Fruit fly (Drosophila melanogaster) whole organism, embryonic: ENCODE results near the gene CG5255.
A peak's percentile ranks its signal among the peaks of the same experiment; 100 is the strongest.

Experiments
- Bdp1 ChIP-seq: fragments of 200-800 bp; sonication (Bioruptor generic); optimal IDR thresholded peaks from 3 replicates; lab custom pipeline; 2016; ENCODE audit warnings: missing biosample characterization, missing genetic modification characterization
- CG10209 ChIP-seq: fragments of 200-800 bp; sonication (Bioruptor generic); optimal IDR thresholded peaks from 3 replicates; lab custom pipeline; 2017; ENCODE audit warnings: missing biosample characterization, mild to moderate bottlenecking, missing genetic modification characterization, missing genetic modification reagents
- CG11456 ChIP-seq: fragments of 200-800 bp; sonication (Bioruptor generic); IDR thresholded peaks from 3 replicates; pipeline ENCODE4 v1.3.6; 2022; ENCODE audit warnings: missing biosample characterization, missing genetic modification characterization
- CG11695 ChIP-seq: fragments of 200-800 bp; sonication (Bioruptor generic); IDR thresholded peaks from 3 replicates; pipeline ENCODE4 v1.3.6; 2022; ENCODE audit warnings: missing biosample characterization, missing genetic modification characterization
- CG14667 ChIP-seq: fragments of 200-800 bp; sonication (Bioruptor generic); IDR thresholded peaks from 2 replicates; pipeline ENCODE4 v1.3.6; 2022; ENCODE audit warnings: missing biosample characterization, missing genetic modification characterization
- CG17568 ChIP-seq: fragments of 200-800 bp; sonication (Bioruptor generic); optimal IDR thresholded peaks from 2 replicates; lab custom pipeline; 2018; ENCODE audit warnings: missing biosample characterization, mild to moderate bottlenecking, missing genetic modification characterization, moderate library complexity
- CG18476 ChIP-seq: fragments of 200-800 bp; sonication (Bioruptor generic); optimal IDR thresholded peaks from 2 replicates; lab custom pipeline; 2016; ENCODE audit warnings: missing biosample characterization, mild to moderate bottlenecking, missing genetic modification characterization
- CG18764 ChIP-seq: fragments of 200-800 bp; sonication (Bioruptor generic); optimal IDR thresholded peaks from 3 replicates; lab custom pipeline; 2016; ENCODE audit warnings: missing biosample characterization, missing genetic modification characterization
- CG32772 ChIP-seq: fragments of 200-800 bp; sonication (Bioruptor generic); IDR thresholded peaks from 2 replicates; pipeline ENCODE4 v1.3.6; 2022; ENCODE audit warnings: missing biosample characterization, missing genetic modification characterization
- CG5245 ChIP-seq: fragments of 200-800 bp; sonication (Bioruptor generic); optimal IDR thresholded peaks from 3 replicates; lab custom pipeline; 2016; ENCODE audit warnings: missing biosample characterization, missing genetic modification characterization
- CG6175 ChIP-seq: fragments of 200-800 bp; sonication (Bioruptor generic); IDR thresholded peaks from 3 replicates; pipeline ENCODE4 v1.3.6; 2022; ENCODE audit warnings: missing biosample characterization, missing genetic modification characterization
- CG6254 ChIP-seq: fragments of 200-800 bp; sonication (Bioruptor generic); optimal IDR thresholded peaks from 3 replicates; lab custom pipeline; 2017; ENCODE audit warnings: mild to moderate bottlenecking, missing biosample characterization, missing genetic modification reagents, missing genetic modification characterization
- CG7745 ChIP-seq: fragments of 200-800 bp; sonication (Bioruptor generic); optimal IDR thresholded peaks from 2 replicates; lab custom pipeline; 2018; ENCODE audit warnings: missing biosample characterization, mild to moderate bottlenecking, missing genetic modification characterization, moderate library complexity
- CG9437 ChIP-seq: fragments of 200-800 bp; sonication (Bioruptor generic); optimal IDR thresholded peaks from 2 replicates; lab custom pipeline; 2018; ENCODE audit warnings: missing biosample characterization, mild to moderate bottlenecking, missing genetic modification characterization
- Dref ChIP-seq: fragments of 200-800 bp; sonication (Bioruptor generic); IDR thresholded peaks from 2 replicates; pipeline ENCODE4 v1.3.6; 2022; ENCODE audit warnings: missing biosample characterization, missing genetic modification characterization
- E2f1 ChIP-seq: fragments of 200-800 bp; sonication (Bioruptor generic); IDR thresholded peaks from 2 replicates; pipeline ENCODE4 v1.3.6; 2022; ENCODE audit warnings: missing biosample characterization, missing genetic modification characterization
- Eip74EF ChIP-seq, 2 experiments: fragments of 200-800 bp in 1 of 2; fragments of >200 bp in 1 of 2; sonication (Bioruptor generic) in 1 of 2; optimal IDR thresholded peaks; 2 replicates each; lab custom pipeline; 2017 to 2019; ENCODE audit warnings: missing biosample characterization in 2 of 2, missing genetic modification characterization in 2 of 2, mild to moderate bottlenecking in 1 of 2, moderate library complexity in 1 of 2
- Elba2 ChIP-seq: fragments of 200-800 bp; sonication (Bioruptor generic); optimal IDR thresholded peaks from 3 replicates; lab custom pipeline; 2016; ENCODE audit warnings: missing biosample characterization, missing genetic modification characterization
- H2.0 ChIP-seq: fragments of 200-800 bp; sonication (Bioruptor generic); IDR thresholded peaks from 2 replicates; pipeline ENCODE4 v1.3.6; 2022; ENCODE audit warnings: missing biosample characterization, missing genetic modification characterization
- HmgD ChIP-seq: fragments of 200-800 bp; sonication (Bioruptor generic); optimal IDR thresholded peaks from 3 replicates; lab custom pipeline; 2016; ENCODE audit warnings: missing biosample characterization, missing genetic modification characterization
- Hr51 ChIP-seq, 2 experiments: fragments of 200-800 bp; sonication (Bioruptor generic); optimal IDR thresholded peaks; 2 replicates in 1 of 2; 3 replicates in 1 of 2; lab custom pipeline; 2016 to 2018; ENCODE audit warnings: missing biosample characterization in 2 of 2, missing genetic modification characterization in 2 of 2, mild to moderate bottlenecking in 1 of 2, moderate library complexity in 1 of 2
- Lim3 ChIP-seq: fragments of 200-800 bp; sonication (Bioruptor generic); IDR thresholded peaks from 2 replicates; pipeline ENCODE4 v1.3.6; 2022; ENCODE audit warnings: missing biosample characterization, missing genetic modification characterization
- Mad ChIP-seq: fragments of 200-800 bp; sonication (Bioruptor generic); optimal IDR thresholded peaks from 2 replicates; lab custom pipeline; 2016; ENCODE audit warnings: missing biosample characterization, missing genetic modification characterization
- Mrtf ChIP-seq: fragments of 200-800 bp; sonication (Bioruptor generic); IDR thresholded peaks from 3 replicates; pipeline ENCODE4 v1.3.6; 2022; ENCODE audit warnings: missing biosample characterization, missing genetic modification characterization
- Neu2 ChIP-seq: fragments of 200-800 bp; sonication (Bioruptor generic); optimal IDR thresholded peaks from 3 replicates; lab custom pipeline; 2016; ENCODE audit warnings: missing biosample characterization, missing genetic modification characterization, borderline replicate concordance
- Sox100B ChIP-seq: fragments of 200-800 bp; sonication (Bioruptor generic); optimal IDR thresholded peaks from 3 replicates; lab custom pipeline; 2018; ENCODE audit warnings: missing biosample characterization, mild to moderate bottlenecking, missing genetic modification characterization
- bsh ChIP-seq, 2 experiments: fragments of 200-800 bp; sonication (Bioruptor generic); optimal IDR thresholded peaks; 2 replicates each; lab custom pipeline; 2017 to 2018; ENCODE audit warnings: mild to moderate bottlenecking in 2 of 2, missing biosample characterization in 2 of 2, missing genetic modification characterization in 2 of 2, moderate library complexity in 1 of 2
- btn ChIP-seq: fragments of 200-800 bp; sonication (Bioruptor generic); optimal IDR thresholded peaks from 2 replicates; lab custom pipeline; 2016; ENCODE audit warnings: missing biosample characterization, missing genetic modification characterization
- caup ChIP-seq: fragments of 200-800 bp; sonication (Bioruptor generic); optimal IDR thresholded peaks from 3 replicates; lab custom pipeline; 2017; ENCODE audit warnings: missing biosample characterization, mild to moderate bottlenecking, missing genetic modification characterization, moderate library complexity; ENCODE audit not compliant: severe bottlenecking
- croc ChIP-seq: fragments of 200-800 bp; sonication (Bioruptor generic); conservative IDR thresholded peaks from 3 replicates; pipeline ENCODE4 v1.3.6; 2022; ENCODE audit warnings: missing biosample characterization, missing genetic modification characterization
- gfzf ChIP-seq: fragments of 200-800 bp; sonication (Bioruptor generic); optimal IDR thresholded peaks from 2 replicates; lab custom pipeline; 2016; ENCODE audit warnings: missing biosample characterization, mild to moderate bottlenecking, missing genetic modification characterization, moderate library complexity
- ham ChIP-seq: fragments of 200-800 bp; sonication (Bioruptor generic); IDR thresholded peaks from 2 replicates; pipeline ENCODE4 v1.3.6; 2022; ENCODE audit warnings: missing biosample characterization, missing genetic modification characterization
- hkb ChIP-seq, 2 experiments: fragments of 200-800 bp in 1 of 2; fragments of >200 bp in 1 of 2; sonication (Bioruptor generic) in 1 of 2; IDR thresholded peaks in 1 of 2; optimal IDR thresholded peaks in 1 of 2; 2 replicates each; pipeline versions ENCODE4 v1.3.6 to Lab custom; 2017 to 2022; ENCODE audit warnings: missing biosample characterization in 1 of 2, missing genetic modification characterization in 1 of 2
- jumu ChIP-seq: fragments of 200-800 bp; sonication (Bioruptor generic); optimal IDR thresholded peaks from 3 replicates; lab custom pipeline; 2016; ENCODE audit warnings: missing biosample characterization, missing genetic modification characterization
- nau ChIP-seq: fragments of 200-800 bp; sonication (Bioruptor generic); optimal IDR thresholded peaks from 3 replicates; lab custom pipeline; 2017; ENCODE audit warnings: missing biosample characterization, mild to moderate bottlenecking, missing genetic modification characterization, missing genetic modification reagents
- pho ChIP-seq: fragments of 200-800 bp; sonication (Bioruptor generic); optimal IDR thresholded peaks from 2 replicates; lab custom pipeline; 2016; ENCODE audit warnings: missing biosample characterization, missing genetic modification characterization
- rib ChIP-seq: fragments of 200-800 bp; sonication (Bioruptor generic); IDR thresholded peaks from 2 replicates; pipeline ENCODE4 v1.3.6; 2022; ENCODE audit warnings: missing biosample characterization, missing genetic modification characterization
- seq ChIP-seq: fragments of 200-800 bp; sonication (Bioruptor generic); IDR thresholded peaks from 2 replicates; pipeline ENCODE4 v1.3.6; 2022; ENCODE audit warnings: missing biosample characterization, missing genetic modification characterization
- sug ChIP-seq: fragments of 200-800 bp; optimal IDR thresholded peaks from 2 replicates; lab custom pipeline; 2019; ENCODE audit warnings: missing biosample characterization, mild to moderate bottlenecking, missing genetic modification characterization, moderate library complexity
- tup ChIP-seq: fragments of 200-800 bp; sonication (Bioruptor generic); optimal IDR thresholded peaks from 2 replicates; lab custom pipeline; 2016; ENCODE audit warnings: missing biosample characterization, mild to moderate bottlenecking, missing genetic modification characterization, moderate library complexity

CG5255 gene

DNA sequence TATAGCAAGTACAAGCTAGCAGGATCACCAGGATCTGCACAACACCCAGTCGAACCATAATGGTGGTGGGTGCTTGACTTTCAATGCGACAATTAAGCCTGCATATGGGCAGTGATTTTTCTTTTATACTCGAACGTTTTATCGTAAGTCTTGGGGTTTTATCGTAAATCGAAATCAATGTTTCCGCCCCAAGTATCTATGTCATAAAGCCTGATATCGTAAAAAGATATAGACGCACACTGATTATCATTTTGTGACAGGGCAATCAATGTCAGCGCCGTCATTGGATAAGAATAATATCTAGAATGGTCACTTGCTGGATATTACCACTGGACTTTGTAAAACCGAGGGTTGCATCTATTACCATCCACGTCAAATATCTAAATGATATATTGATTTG is 7.4 kb upstream of the CG5255 start, which contains the start of gene CG17475:
Gene CG17475 (minus strand): TSS at position 101 of the 400 bp plus-strand sequence.
- TF ChIP-seq Hr51 (GFP tag; optimal IDR thresholded peaks at IDR 0.05; lab: Kevin White, UChicago) (no peak), CG6254 (GFP tag; lab: Kevin White, UChicago) (no peak), CG6175 (GFP tag; lab: Robert Waterston, UW) (no peak), seq (GFP tag; lab: Robert Waterston, UW) (no peak), Dref (GFP tag; lab: Robert Waterston, UW) (no peak), ham (GFP tag; lab: Robert Waterston, UW) (no peak), hkb (optimal IDR thresholded peaks at IDR 0.05; lab: Kevin White, UChicago) (no peak), hkb (GFP tag; IDR thresholded peaks at IDR 0.05; lab: Robert Waterston, UW) (no peak), bsh (GFP tag; optimal IDR thresholded peaks at IDR 0.05; lab: Kevin White, UChicago) (no peak), gfzf (no peak), Sox100B (GFP tag; lab: Kevin White, UChicago) (no peak)

DNA sequence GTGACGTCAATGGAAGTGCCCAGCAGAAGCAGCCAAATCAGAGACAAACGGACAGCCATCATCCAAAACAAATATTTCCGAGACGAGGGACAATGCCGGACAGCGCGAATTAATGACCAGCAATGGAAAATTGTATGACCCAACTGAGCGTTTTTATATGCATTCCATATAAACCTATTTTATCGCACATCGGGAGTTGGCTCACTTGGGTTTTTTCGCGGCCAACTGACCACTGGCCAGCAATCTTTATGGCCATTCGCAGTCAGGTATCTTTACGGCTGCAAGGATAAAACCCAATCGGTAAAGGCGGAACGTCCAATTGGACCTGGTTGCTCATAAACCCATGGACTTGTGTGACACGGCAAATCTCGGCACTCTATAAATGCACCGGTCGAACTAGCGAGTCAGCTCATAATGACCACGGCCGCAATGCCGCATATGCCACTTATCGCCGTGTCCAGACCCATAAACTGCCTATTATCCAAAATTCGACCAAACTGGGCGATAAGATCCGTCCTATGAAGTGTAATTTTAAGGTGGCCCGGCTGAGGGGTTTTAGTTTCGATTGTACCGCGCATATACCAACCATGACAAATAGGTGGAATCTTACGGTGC is 5.5 kb upstream of the CG5255 start, which contains the start of the genes CG4053 and CG31266:
Gene CG4053 (minus strand): TSS at position 101 of the 615 bp plus-strand sequence.
Gene CG31266 (plus strand): TSS at position 565 of the 615 bp plus-strand sequence.
- TF ChIP-seq CG6175 (GFP tag; lab: Robert Waterston, UW) = no peak
- no peak for TF ChIP-seq Eip74EF (GFP tag; optimal IDR thresholded peaks at IDR 0.05; lab: Kevin White, UChicago)
- TF ChIP-seq Elba2 (GFP tag; lab: Kevin White, UChicago) = peak; percentile 21
- no peak for TF ChIP-seq CG11695 (GFP tag; lab: Robert Waterston, UW)
- TF ChIP-seq rib (GFP tag; lab: Robert Waterston, UW) = no peak
- TF ChIP-seq CG11456 = no peak
- TF ChIP-seq E2f1 (GFP tag; lab: Robert Waterston, UW) = no peak
- no peak for TF ChIP-seq CG18476 (GFP tag; lab: Kevin White, UChicago)
- no peak for TF ChIP-seq pho (GFP tag; lab: Kevin White, UChicago)
- no peak for TF ChIP-seq nau (GFP tag; lab: Kevin White, UChicago)
- no peak for TF ChIP-seq croc (GFP tag; lab: Robert Waterston, UW)
- TF ChIP-seq sug (tag; lab: Kevin White, UChicago) = peak; percentile 52
- no peak for TF ChIP-seq jumu (GFP tag; lab: Kevin White, UChicago)
- no peak for TF ChIP-seq CG9437 (GFP tag; lab: Kevin White, UChicago)
- no peak for TF ChIP-seq CG7745 (tag; lab: Kevin White, UChicago)
- no peak for TF ChIP-seq CG32772 (GFP tag; lab: Robert Waterston, UW)
- TF ChIP-seq tup (GFP tag; lab: Kevin White, UChicago) = no peak

DNA sequence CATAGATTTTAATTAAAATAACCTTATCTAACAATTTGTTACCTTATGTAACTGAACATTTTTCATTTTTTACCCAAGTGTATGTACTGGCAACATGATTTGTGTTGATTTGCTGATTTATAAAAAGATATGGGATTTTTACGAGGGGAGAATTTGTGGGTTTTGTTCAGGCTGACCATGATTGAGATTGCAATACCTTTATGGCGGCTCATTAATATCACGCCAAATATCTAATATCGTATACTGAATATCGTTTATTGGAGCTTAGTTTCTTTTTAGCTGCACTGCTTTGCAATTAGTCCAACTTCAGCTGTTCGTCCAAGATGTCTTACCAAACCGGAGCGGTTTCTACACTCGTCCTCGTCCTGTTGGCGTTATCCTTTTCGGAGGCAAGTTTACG is 3.8 kb upstream of the CG5255 start, which contains the start of gene CG31267:
Gene CG31267 (plus strand): TSS at position 301 of the 400 bp plus-strand sequence.
- TF ChIP-seq CG17568 = no peak
- no peak for TF ChIP-seq CG5245 (GFP tag; lab: Kevin White, UChicago)
- no peak for TF ChIP-seq HmgD (GFP tag; lab: Kevin White, UChicago)
- no peak for TF ChIP-seq Mad (GFP tag; lab: Kevin White, UChicago)
- no peak for TF ChIP-seq H2.0
- no peak for TF ChIP-seq Neu2 (GFP tag; lab: Kevin White, UChicago)
- TF ChIP-seq CG18764 (GFP tag; lab: Kevin White, UChicago) = no peak
- no peak for TF ChIP-seq caup (GFP tag; lab: Kevin White, UChicago)
- TF ChIP-seq CG11456 = no peak
- no peak for TF ChIP-seq CG14667 (GFP tag; lab: Robert Waterston, UW)
- no peak for TF ChIP-seq btn (GFP tag; lab: Kevin White, UChicago)
- TF ChIP-seq Lim3 = no peak
- TF ChIP-seq CG10209 = no peak
- TF ChIP-seq Mrtf (GFP tag; lab: Robert Waterston, UW) = no peak
- no peak for TF ChIP-seq Bdp1 (GFP tag; lab: Kevin White, UChicago)
